Fruit fly (Drosophila melanogaster) whole organism, wandering third instar larva: ENCODE measurements around the gene CG32037.
A peak's percentile ranks its signal among the peaks of the same experiment; 100 is the strongest.

Experiments
- CG32264 ChIP-seq: fragments of 200-800 bp; sonication (Bioruptor generic); optimal IDR thresholded peaks from 2 replicates; lab custom pipeline; 2016; ENCODE audit warnings: missing biosample characterization, missing genetic modification characterization
- Hr78 ChIP-seq: fragments of >200 bp; optimal IDR thresholded peaks from 2 replicates; lab custom pipeline; 2017; ENCODE audit warnings: missing biosample characterization, missing genetic modification characterization
- Hr83 ChIP-seq: fragments of 200-300 bp; sonication (Bioruptor generic); optimal IDR thresholded peaks from 2 replicates; lab custom pipeline; 2016; ENCODE audit warnings: missing biosample characterization, mild to moderate bottlenecking, missing genetic modification characterization, moderate library complexity; ENCODE audit not compliant: poor library complexity, severe bottlenecking
- Jra ChIP-seq: sonication (Bioruptor generic); optimal IDR thresholded peaks from 2 replicates; lab custom pipeline; 2016; ENCODE audit warnings: missing biosample characterization, missing genetic modification characterization
- Mio ChIP-seq: sonication (Bioruptor generic); optimal IDR thresholded peaks from 2 replicates; lab custom pipeline; 2016; ENCODE audit warnings: missing biosample characterization, missing genetic modification characterization
- Rel ChIP-seq, 2 experiments: fragments of 200-800 bp; sonication (Bioruptor generic) in 1 of 2; optimal IDR thresholded peaks; 2 replicates in 1 of 2; 3 replicates in 1 of 2; lab custom pipeline; 2016 to 2019; ENCODE audit warnings: mild to moderate bottlenecking in 2 of 2, missing biosample characterization in 2 of 2, missing genetic modification characterization in 2 of 2, moderate library complexity in 1 of 2
- br ChIP-seq: fragments of 200-800 bp; sonication (Bioruptor generic); optimal IDR thresholded peaks from 2 replicates; lab custom pipeline; 2016; ENCODE audit warnings: missing biosample characterization, missing genetic modification characterization
- dl ChIP-seq, 2 experiments: fragments of 175-275, 200-275 bp in 1 of 2; fragments of 200-275 bp in 1 of 2; sonication (Bioruptor generic); optimal IDR thresholded peaks; lab custom pipeline; 2018; ENCODE audit warnings: mild to moderate bottlenecking in 2 of 2, missing biosample characterization in 2 of 2, missing genetic modification characterization in 2 of 2, moderate library complexity in 2 of 2; ENCODE audit not compliant: partially characterized antibody in 2 of 2, insufficient read depth in 1 of 2
- fru ChIP-seq: fragments of 200-800 bp; sonication (Bioruptor generic); optimal IDR thresholded peaks from 3 replicates; lab custom pipeline; 2016; ENCODE audit warnings: missing biosample characterization, mild to moderate bottlenecking, missing genetic modification characterization
- h ChIP-seq: fragments of 200-800 bp; sonication (Bioruptor generic); optimal IDR thresholded peaks from 3 replicates; lab custom pipeline; 2016; ENCODE audit warnings: missing biosample characterization, mild to moderate bottlenecking, missing genetic modification characterization
- lola ChIP-seq: fragments of >200 bp; optimal IDR thresholded peaks from 2 replicates; lab custom pipeline; 2017; ENCODE audit warnings: missing biosample characterization, missing genetic modification characterization
- psq ChIP-seq: fragments of 200-800 bp; sonication (Bioruptor generic); optimal IDR thresholded peaks from 3 replicates; lab custom pipeline; 2017; ENCODE audit warnings: missing biosample characterization, mild to moderate bottlenecking, missing genetic modification characterization, moderate library complexity
- tai ChIP-seq: sonication (Bioruptor generic); optimal IDR thresholded peaks from 2 replicates; lab custom pipeline; 2016; ENCODE audit warnings: missing biosample characterization, missing genetic modification characterization
- usp ChIP-seq: fragments of >200 bp; optimal IDR thresholded peaks from 2 replicates; lab custom pipeline; 2017; ENCODE audit warnings: missing biosample characterization, missing genetic modification characterization

dm6 chr3L:9446731-9447238 lies 45.2 kb downstream of the CG32037 start, which contains the start of gene CG3529:
- no peak for TF ChIP-seq psq
- TF ChIP-seq h = no peak
- no peak for TF ChIP-seq br (GFP tag; lab: Kevin White, UChicago)
- TF ChIP-seq lola = no peak
- peak; percentile 32 for TF ChIP-seq fru (GFP tag; lab: Kevin White, UChicago)
- TF ChIP-seq tai (GFP tag; lab: Kevin White, UChicago) = no peak
- no peak for TF ChIP-seq CG32264 (GFP tag; lab: Kevin White, UChicago)
- TF ChIP-seq usp (GFP tag; lab: Kevin White, UChicago) = no peak
- no peak for TF ChIP-seq Mio
- TF ChIP-seq Hr78 (GFP tag; lab: Kevin White, UChicago) = no peak
- TF ChIP-seq Jra (GFP tag; lab: Kevin White, UChicago) = no peak
- no peak for TF ChIP-seq Rel (GFP tag; optimal IDR thresholded peaks at IDR 0.05; lab: Kevin White, UChicago)
- peak; percentile 61 for TF ChIP-seq Rel (tag; optimal IDR thresholded peaks at IDR 0.05; lab: Kevin White, UChicago)
- TF ChIP-seq Hr83 (GFP tag; lab: Kevin White, UChicago) = no peak
- no peak for TF ChIP-seq dl (GFP tag; optimal IDR thresholded peaks at IDR 0.05; lab: Kevin White, UChicago; ENCODE audit: insufficient read depth in 1 of 2, partially characterized antibody in 2 of 2)
